Fruit fly (Drosophila melanogaster): ENCODE results near the gene Galphaf.

Gene Galphaf

dm6 chr3L:16714193-16714538 lies 46.4 kb upstream of the Galphaf start (continued):
- TF ChIP-seq Scr (GFP tag; IDR thresholded peaks at IDR 0.05; ENCODE audit: partially characterized antibody) (no peak), CG7987 (GFP tag; optimal IDR thresholded peaks at IDR 0.05) (peak; percentile 31), CG12104 (GFP tag; optimal IDR thresholded peaks at IDR 0.05) (no peak), z (GFP tag; IDR thresholded peaks at IDR 0.05) (no peak), pho (GFP tag; optimal IDR thresholded peaks at IDR 0.05) (no peak), Xrp1 (GFP tag; IDR thresholded peaks at IDR 0.05) (peak; percentile 33), zf30C (GFP tag; optimal IDR thresholded peaks at IDR 0.05) (no peak), Gsc (GFP tag; IDR thresholded peaks at IDR 0.05) (no peak), CG10979 (tag; optimal IDR thresholded peaks at IDR 0.05) (no peak), Nf-YB (GFP tag; optimal IDR thresholded peaks at IDR 0.05) (no peak), CG8944 (GFP tag; optimal IDR thresholded peaks at IDR 0.05) (peak; percentile 17), Adf1 (GFP tag; IDR thresholded peaks at IDR 0.05) (peak; percentile 46; the same call in 1 of the 2 replicates), nau (GFP tag; optimal IDR thresholded peaks at IDR 0.05) (no peak), CG2120 (GFP tag; optimal IDR thresholded peaks at IDR 0.05) (peak; percentile 53), Ets97D (GFP tag; optimal IDR thresholded peaks at IDR 0.05) (no peak), ab (GFP tag; optimal IDR thresholded peaks at IDR 0.05) (no peak), jigr1 (GFP tag; IDR thresholded peaks at IDR 0.05) (no peak), cato (GFP tag; optimal IDR thresholded peaks at IDR 0.05; ENCODE audit: borderline replicate concordance) (no peak), ranshi (GFP tag; IDR thresholded peaks at IDR 0.05) (peak; percentile 20; the same call in 1 of the 2 replicates), Lhr (GFP tag; optimal IDR thresholded peaks at IDR 0.05) (no peak), sens-2 (GFP tag; IDR thresholded peaks at IDR 0.05) (no peak), CG3163 (GFP tag; optimal IDR thresholded peaks at IDR 0.05) (no peak), zen2 (GFP tag; IDR thresholded peaks at IDR 0.05; ENCODE audit: partially characterized antibody) (no peak), Atf3 (GFP tag; optimal IDR thresholded peaks at IDR 0.05) (no peak), Oli (tag; optimal IDR thresholded peaks at IDR 0.05) (peak; percentile 2), CG12219 (GFP tag; optimal IDR thresholded peaks at IDR 0.05) (no peak), lbe (GFP tag; optimal IDR thresholded peaks at IDR 0.05) (no peak), crp (GFP tag; optimal IDR thresholded peaks at IDR 0.05) (no peak), NC2α (GFP tag; optimal IDR thresholded peaks at IDR 0.05) (no peak), Bgb (GFP tag; IDR thresholded peaks at IDR 0.05; ENCODE audit: partially characterized antibody) (no peak), Hey (tag; optimal IDR thresholded peaks at IDR 0.05) (no peak), dan (GFP tag; IDR thresholded peaks at IDR 0.05) (no peak), hb (GFP tag; IDR thresholded peaks at IDR 0.05; ENCODE audit: partially characterized antibody) (no peak), shn (GFP tag; optimal IDR thresholded peaks at IDR 0.05) (peak; percentile 13), row (GFP tag; IDR thresholded peaks at IDR 0.05) (0 out of 3 replicates have a peak, but pooled peaks have one; percentile 13), CG15269 (tag; optimal IDR thresholded peaks at IDR 0.05) (no peak), CG4360 (GFP tag; IDR thresholded peaks at IDR 0.05) (no peak), Spps (tag; optimal IDR thresholded peaks at IDR 0.05) (no peak), CG31365 (tag; optimal IDR thresholded peaks at IDR 0.05) (no peak), HLHmδ (GFP tag; optimal IDR thresholded peaks at IDR 0.05) (no peak), zen (tag; optimal IDR thresholded peaks at IDR 0.05) (no peak), CG13894 (tag; optimal IDR thresholded peaks at IDR 0.05) (no peak), CG4282 (GFP tag; optimal IDR thresholded peaks at IDR 0.05) (no peak), CG32532 (GFP tag; IDR thresholded peaks at IDR 0.05) (0 out of 2 replicates have a peak, but pooled peaks have one; percentile 16), CG30020 (tag; optimal IDR thresholded peaks at IDR 0.05) (no peak), Sin3A (optimal IDR thresholded peaks at IDR 0.05) (no peak), CG2199 (GFP tag; IDR thresholded peaks at IDR 0.05) (no peak), Asciz (GFP tag; optimal IDR thresholded peaks at IDR 0.05) (no peak), D (optimal IDR thresholded peaks at IDR 0.05) (no peak), D (GFP tag; optimal IDR thresholded peaks at IDR 0.05) (no peak), eve (GFP tag; optimal IDR thresholded peaks at IDR 0.05) (no peak), CG14441 (GFP tag; IDR thresholded peaks at IDR 0.05) (0 out of 2 replicates have a peak, but pooled peaks have one; percentile 31)

Measured in whole organism, embryonic.